Worm (Caenorhabditis elegans) whole organism, young adult: ENCODE results near the gene Y70G10A.4.

Source experiments
- lin-35 ChIP-seq, 3 experiments: fragments of 150-350 bp in 2 of 3; sonication (generic microtip) in 1 of 3; optimal IDR thresholded peaks; 2 replicates each; lab custom pipeline; 2014 to 2018; ENCODE audit warnings: missing biosample characterization in 3 of 3, missing genetic modification characterization in 3 of 3, missing genetic modification reagents in 3 of 3

Y70G10A.4 gene

ce11 chrIII:10271807-10272206, 49.8 kb downstream of the Y70G10A.4 start:
- no peak for TF ChIP-seq lin-35 (GFP tag; optimal IDR thresholded peaks at IDR 0.05; lab: Kevin White, UChicago)
